Worm (Caenorhabditis elegans) whole organism, L2 larva: ENCODE results near the gene tsp-1.
A peak's percentile ranks its signal among the peaks of the same experiment; 100 is the strongest.

Experiments
- C34F6.9 ChIP-seq: fragments of 150-350 bp; optimal IDR thresholded peaks from 2 replicates; lab custom pipeline; 2014; ENCODE audit warnings: missing biosample characterization, missing genetic modification characterization
- F13H6.1 ChIP-seq: sonication (generic microtip); optimal IDR thresholded peaks from 2 replicates; lab custom pipeline; 2016; ENCODE audit warnings: missing genetic modification characterization, missing compliant biosample characterization
- Y55F3AM.14 ChIP-seq: fragments of 200-800 bp; sonication (Bioruptor generic); optimal IDR thresholded peaks from 2 replicates; lab custom pipeline; 2018; ENCODE audit warnings: mild to moderate bottlenecking, missing genetic modification characterization, missing compliant biosample characterization
- ZK546.5 ChIP-seq: sonication (generic microtip); optimal IDR thresholded peaks from 2 replicates; lab custom pipeline; 2017; ENCODE audit warnings: missing biosample characterization, missing genetic modification characterization
- alr-1 ChIP-seq: fragments of 150-350 bp; optimal IDR thresholded peaks from 2 replicates; lab custom pipeline; 2014; ENCODE audit warnings: missing biosample characterization, missing genetic modification characterization
- aly-2 ChIP-seq: fragments of 150-350 bp; optimal IDR thresholded peaks from 2 replicates; lab custom pipeline; 2014; ENCODE audit warnings: missing biosample characterization, missing genetic modification characterization
- ama-1 ChIP-seq: fragments of 150-350 bp; optimal IDR thresholded peaks from 2 replicates; lab custom pipeline; 2018; ENCODE audit warnings: inconsistent platforms
- blmp-1 ChIP-seq: sonication (generic microtip); optimal IDR thresholded peaks from 2 replicates; lab custom pipeline; 2017; ENCODE audit warnings: missing genetic modification characterization, mild to moderate bottlenecking, missing compliant biosample characterization, antibody characterized with exemption, moderate library complexity; ENCODE audit not compliant: insufficient read depth
- ceh-16 ChIP-seq: fragments of 150-350 bp; optimal IDR thresholded peaks from 2 replicates; lab custom pipeline; 2014; ENCODE audit warnings: missing biosample characterization, missing genetic modification characterization
- ceh-82 ChIP-seq: fragments of 150-350 bp; optimal IDR thresholded peaks from 2 replicates; lab custom pipeline; 2014; ENCODE audit warnings: missing biosample characterization, missing genetic modification characterization
- crh-2 ChIP-seq: sonication (generic microtip); optimal IDR thresholded peaks from 2 replicates; lab custom pipeline; 2017; ENCODE audit warnings: missing biosample characterization, missing genetic modification characterization
- egl-27 ChIP-seq: sonication (generic microtip); optimal IDR thresholded peaks from 3 replicates; lab custom pipeline; 2017; ENCODE audit warnings: missing biosample characterization, missing genetic modification reagents, missing genetic modification characterization
- elt-1 ChIP-seq: fragments of 150-350 bp; optimal IDR thresholded peaks from 2 replicates; lab custom pipeline; 2014; ENCODE audit warnings: missing biosample characterization, missing genetic modification characterization
- fos-1 ChIP-seq: fragments of 150-350 bp; optimal IDR thresholded peaks from 2 replicates; lab custom pipeline; 2014; ENCODE audit warnings: missing biosample characterization, missing genetic modification characterization
- gmeb-1 ChIP-seq: fragments of 150-350 bp; optimal IDR thresholded peaks from 2 replicates; lab custom pipeline; 2014; ENCODE audit warnings: missing biosample characterization, missing genetic modification characterization
- lin-11 ChIP-seq: fragments of 150-350 bp; sonication (generic microtip); optimal IDR thresholded peaks from 2 replicates; lab custom pipeline; 2014; ENCODE audit warnings: missing biosample characterization, missing genetic modification characterization, inconsistent platforms, mixed read lengths
- lin-13 ChIP-seq: fragments of 150-350 bp; optimal IDR thresholded peaks from 2 replicates; lab custom pipeline; 2014; ENCODE audit warnings: missing biosample characterization, missing genetic modification reagents, missing genetic modification characterization
- lin-39 ChIP-seq: fragments of 150-350 bp; optimal IDR thresholded peaks from 2 replicates; lab custom pipeline; 2014; ENCODE audit warnings: missing biosample characterization, missing genetic modification reagents, missing genetic modification characterization
- lsy-2 ChIP-seq, 2 experiments: fragments of 150-350 bp in 1 of 2; sonication (generic microtip) in 1 of 2; optimal IDR thresholded peaks; 2 replicates each; lab custom pipeline; 2014 to 2017; ENCODE audit warnings: missing biosample characterization in 2 of 2, missing genetic modification characterization in 2 of 2
- mab-5 ChIP-seq: fragments of 150-350 bp; optimal IDR thresholded peaks from 2 replicates; lab custom pipeline; 2014; ENCODE audit warnings: missing biosample characterization, missing genetic modification characterization
- mbf-1 ChIP-seq: sonication (generic microtip); optimal IDR thresholded peaks from 2 replicates; lab custom pipeline; 2017; ENCODE audit warnings: missing biosample characterization, missing genetic modification characterization
- mdl-1 ChIP-seq, 2 experiments: fragments of 150-350 bp in 1 of 2; sonication (generic microtip) in 1 of 2; optimal IDR thresholded peaks; 2 replicates each; lab custom pipeline; 2017; ENCODE audit warnings: missing biosample characterization in 2 of 2, missing genetic modification characterization in 2 of 2
- nhr-10 ChIP-seq: sonication (generic microtip); optimal IDR thresholded peaks from 2 replicates; lab custom pipeline; 2017; ENCODE audit warnings: missing biosample characterization, missing genetic modification characterization
- nhr-12 ChIP-seq: fragments of 150-350 bp; optimal IDR thresholded peaks from 2 replicates; lab custom pipeline; 2014; ENCODE audit warnings: missing biosample characterization, missing genetic modification characterization
- nhr-129 ChIP-seq: fragments of 150-350 bp; optimal IDR thresholded peaks from 2 replicates; lab custom pipeline; 2014; ENCODE audit warnings: missing biosample characterization, missing genetic modification characterization
- nhr-21 ChIP-seq: fragments of 150-350 bp; optimal IDR thresholded peaks from 2 replicates; lab custom pipeline; 2014; ENCODE audit warnings: missing biosample characterization, missing genetic modification characterization
- nhr-237 ChIP-seq: fragments of 150-350 bp; optimal IDR thresholded peaks from 2 replicates; lab custom pipeline; 2014; ENCODE audit warnings: missing biosample characterization, missing genetic modification characterization
- nhr-25 ChIP-seq: fragments of 150-350 bp; sonication (generic microtip); optimal IDR thresholded peaks from 3 replicates; lab custom pipeline; 2014; ENCODE audit warnings: missing biosample characterization, missing genetic modification characterization
- nhr-6 ChIP-seq: fragments of 150-350 bp; optimal IDR thresholded peaks from 2 replicates; lab custom pipeline; 2014; ENCODE audit warnings: missing biosample characterization, missing genetic modification characterization
- nhr-77 ChIP-seq: fragments of 150-350 bp; optimal IDR thresholded peaks from 2 replicates; lab custom pipeline; 2014; ENCODE audit warnings: missing biosample characterization, missing genetic modification characterization
- peb-1 ChIP-seq: fragments of 150-350 bp; optimal IDR thresholded peaks from 2 replicates; lab custom pipeline; 2014; ENCODE audit warnings: missing biosample characterization, missing genetic modification characterization
- sem-4 ChIP-seq: fragments of 150-350 bp; optimal IDR thresholded peaks from 2 replicates; lab custom pipeline; 2014; ENCODE audit warnings: missing biosample characterization, missing genetic modification reagents, missing genetic modification characterization
- skn-1 ChIP-seq: sonication (generic microtip); optimal IDR thresholded peaks from 2 replicates; lab custom pipeline; 2017; ENCODE audit warnings: missing biosample characterization, missing genetic modification characterization
- sma-3 ChIP-seq: sonication (generic microtip); optimal IDR thresholded peaks from 2 replicates; lab custom pipeline; 2016; ENCODE audit warnings: missing genetic modification reagents, missing genetic modification characterization, missing compliant biosample characterization
- sma-9 ChIP-seq, 2 experiments: fragments of 150-350 bp in 1 of 2; sonication (generic microtip) in 1 of 2; optimal IDR thresholded peaks; 2 replicates each; lab custom pipeline; 2014 to 2016; ENCODE audit warnings: missing genetic modification characterization in 2 of 2, mild to moderate bottlenecking in 1 of 2, missing biosample characterization in 1 of 2, missing compliant biosample characterization in 1 of 2, missing genetic modification reagents in 1 of 2, moderate library complexity in 1 of 2
- unc-39 ChIP-seq: fragments of 150-350 bp; optimal IDR thresholded peaks from 2 replicates; lab custom pipeline; 2014; ENCODE audit warnings: missing biosample characterization, missing genetic modification characterization
- unc-55 ChIP-seq: fragments of 150-350 bp; sonication (generic microtip); optimal IDR thresholded peaks from 3 replicates; lab custom pipeline; 2014; ENCODE audit warnings: missing biosample characterization, missing genetic modification reagents, missing genetic modification characterization
- unc-62 ChIP-seq: fragments of 150-350 bp; optimal IDR thresholded peaks from 2 replicates; lab custom pipeline; 2014; ENCODE audit warnings: missing biosample characterization, missing genetic modification reagents, missing genetic modification characterization
- zag-1 ChIP-seq: fragments of 150-350 bp; optimal IDR thresholded peaks from 2 replicates; lab custom pipeline; 2014; ENCODE audit warnings: missing biosample characterization, missing genetic modification characterization
- ztf-1 ChIP-seq: fragments of 200-800 bp; sonication (Bioruptor generic); conservative IDR thresholded peaks from 2 replicates; pipeline ENCODE4 v1.3.6; 2022; ENCODE audit warnings: missing genetic modification characterization, missing compliant biosample characterization
- ztf-11 ChIP-seq: sonication (generic microtip); optimal IDR thresholded peaks from 2 replicates; lab custom pipeline; 2017; ENCODE audit warnings: missing biosample characterization, missing genetic modification characterization
- ztf-4 ChIP-seq: fragments of 150-350 bp; optimal IDR thresholded peaks from 2 replicates; lab custom pipeline; 2014; ENCODE audit warnings: missing biosample characterization, missing genetic modification characterization

Gene tsp-1

ce11 chrIII:8202754-8203153 is 36.5 kb downstream of the tsp-1 start, which contains the start of gene snb-5:
TSS of gene snb-5 (plus strand) at chrIII:8203054.
- TF ChIP-seq nhr-237 (tag; lab: Kevin White, UChicago), result no peak
- no peak for TF ChIP-seq aly-2
- TF ChIP-seq ztf-4 (tag; lab: Kevin White, UChicago), result no peak
- TF ChIP-seq unc-39, result no peak

DNA sequence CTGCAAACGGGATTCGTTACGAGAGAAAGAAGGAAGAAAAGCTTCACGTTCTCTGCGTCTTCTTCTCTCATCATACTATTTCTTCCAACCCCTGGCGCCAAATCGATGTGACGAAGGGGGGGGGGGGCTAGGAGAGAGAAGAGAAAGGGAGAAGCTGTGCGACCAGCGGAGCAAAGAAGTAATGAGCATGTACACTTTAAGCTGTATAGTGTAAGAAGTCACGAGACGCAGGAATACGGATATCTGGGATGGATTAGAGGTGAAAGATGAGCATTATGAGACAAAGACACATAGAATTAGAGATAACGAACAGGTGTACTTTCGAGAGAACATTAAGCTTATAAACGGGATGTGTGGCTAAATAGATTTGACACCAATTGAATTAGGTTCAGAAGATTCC is 37.5 kb downstream of the tsp-1 start:
- TF ChIP-seq lin-39 (tag; lab: Kevin White, UChicago), result no peak
- no peak for TF ChIP-seq nhr-77
- TF ChIP-seq ama-1, result no peak
- no peak for TF ChIP-seq ceh-16 (tag; lab: Kevin White, UChicago)
- TF ChIP-seq ztf-11, result no peak
- TF ChIP-seq sma-3 (GFP tag; lab: Kevin White, UChicago), result no peak
- TF ChIP-seq mbf-1 (tag; lab: Kevin White, UChicago), result no peak
- TF ChIP-seq mdl-1 (tag; optimal IDR thresholded peaks at IDR 0.05; lab: Kevin White, UChicago), result no peak
- no peak for TF ChIP-seq ceh-82 (tag; lab: Kevin White, UChicago)
- TF ChIP-seq ztf-4 (tag; lab: Kevin White, UChicago), result no peak
- TF ChIP-seq lin-13, result peak; percentile 23
- TF ChIP-seq nhr-6 (tag; lab: Kevin White, UChicago), result no peak
- TF ChIP-seq peb-1 (tag; lab: Kevin White, UChicago), result no peak
- peak; percentile 74 for TF ChIP-seq C34F6.9
- peak in 1 of 2 experiments; percentile 68 for TF ChIP-seq lsy-2 (tag; optimal IDR thresholded peaks at IDR 0.05; lab: Kevin White, UChicago)
- no peak for TF ChIP-seq nhr-12 (tag; lab: Kevin White, UChicago)
- TF ChIP-seq Y55F3AM.14 (GFP tag; lab: Kevin White, UChicago), result peak; percentile 43
- no peak for TF ChIP-seq egl-27
- no peak for TF ChIP-seq nhr-10 (tag; lab: Kevin White, UChicago)
- peak; percentile 30 for TF ChIP-seq lin-11 (tag; lab: Kevin White, UChicago)
- no peak for TF ChIP-seq gmeb-1 (tag; lab: Kevin White, UChicago)
- no peak for TF ChIP-seq ztf-1 (GFP tag; lab: Robert Waterston, UW)
- no peak for TF ChIP-seq fos-1
- peak; percentile 41 for TF ChIP-seq sem-4 (tag; lab: Kevin White, UChicago)
- peak; percentile 33 for TF ChIP-seq mab-5 (tag; lab: Kevin White, UChicago)
- no peak for TF ChIP-seq alr-1 (tag; lab: Kevin White, UChicago)
- TF ChIP-seq skn-1 (tag; lab: Kevin White, UChicago), result no peak
- TF ChIP-seq unc-39, result no peak
- no peak for TF ChIP-seq nhr-21
- no peak for TF ChIP-seq elt-1
- peak; percentile 41 for TF ChIP-seq sma-9 (GFP tag; optimal IDR thresholded peaks at IDR 0.05; lab: Kevin White, UChicago)
- TF ChIP-seq sma-9 (tag; optimal IDR thresholded peaks at IDR 0.05; lab: Kevin White, UChicago), result no peak
- no peak for TF ChIP-seq nhr-25 (tag; lab: Kevin White, UChicago)
- peak; percentile 46 for TF ChIP-seq nhr-129 (tag; lab: Kevin White, UChicago)
- TF ChIP-seq zag-1 (tag; lab: Kevin White, UChicago), result peak; percentile 56
- TF ChIP-seq F13H6.1, result peak; percentile 77
- TF ChIP-seq unc-55 (GFP tag; lab: Kevin White, UChicago), result peak; percentile 83
- TF ChIP-seq crh-2 (tag; lab: Kevin White, UChicago), result peak; percentile 49
- TF ChIP-seq unc-62, result no peak

- TF ChIP-seq skn-1 (tag; lab: Kevin White, UChicago) (no peak), fos-1 (no peak), elt-1 (no peak), lsy-2 (tag; optimal IDR thresholded peaks at IDR 0.05; lab: Kevin White, UChicago) (no peak), ZK546.5 (tag; lab: Kevin White, UChicago) (no peak), nhr-25 (tag; lab: Kevin White, UChicago) (no peak), nhr-129 (tag; lab: Kevin White, UChicago) (no peak), sma-9 (GFP tag; optimal IDR thresholded peaks at IDR 0.05; lab: Kevin White, UChicago) (no peak), sma-9 (tag; optimal IDR thresholded peaks at IDR 0.05; lab: Kevin White, UChicago) (no peak), gmeb-1 (tag; lab: Kevin White, UChicago) (no peak), alr-1 (tag; lab: Kevin White, UChicago) (no peak), mdl-1 (tag; optimal IDR thresholded peaks at IDR 0.05; lab: Kevin White, UChicago) (no peak), blmp-1 (tag; lab: Kevin White, UChicago) (no peak), unc-39 (no peak), nhr-21 (no peak), ceh-82 (tag; lab: Kevin White, UChicago) (no peak), nhr-6 (tag; lab: Kevin White, UChicago) (no peak), F13H6.1 (no peak), egl-27 (no peak), lin-39 (tag; lab: Kevin White, UChicago) (no peak), ztf-1 (GFP tag; lab: Robert Waterston, UW) (no peak)
These were observed 38.1 kb downstream of the tsp-1 start, which contains the start of gene unc-36 for ce11 chrIII:8201117-8201516. TSS of gene unc-36 (minus strand) at chrIII:8201217.
